Worm (Caenorhabditis elegans): ENCODE data around the gene rbm-39.

Gene rbm-39

DNA sequence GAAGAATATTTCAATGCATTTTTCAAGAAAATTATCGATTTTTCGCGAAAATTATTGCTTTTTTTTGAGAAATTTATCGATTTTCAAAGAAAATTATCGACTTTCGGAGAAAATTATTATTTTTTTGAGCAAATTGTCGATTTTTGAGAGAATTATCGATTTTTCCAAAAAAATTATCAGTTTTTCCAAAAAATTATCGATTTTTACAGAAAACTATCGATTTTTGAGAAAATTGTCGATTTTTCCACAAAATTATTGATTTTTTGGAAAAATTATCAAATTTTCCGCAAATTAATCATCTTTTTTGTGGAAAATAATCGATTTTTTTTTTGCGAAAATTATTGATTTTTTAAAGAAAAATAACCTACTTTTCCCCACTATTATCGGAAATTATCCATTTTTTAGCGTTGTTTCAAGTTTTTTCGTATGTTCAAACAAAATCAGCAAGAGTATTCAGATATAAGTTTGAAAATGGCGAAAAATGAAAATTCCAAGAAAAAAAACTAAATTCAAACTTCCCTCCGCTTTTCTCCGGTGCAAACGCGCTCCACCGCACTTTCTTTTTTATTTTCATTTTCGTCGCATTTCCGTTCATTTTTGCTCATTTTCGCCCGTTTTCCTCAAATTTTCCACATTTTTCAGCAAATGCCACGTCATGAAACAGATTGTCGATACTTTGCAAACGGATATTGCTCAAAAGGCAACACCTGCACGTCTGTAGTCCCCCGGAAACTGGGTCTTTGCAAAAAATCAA, 20.6 kb upstream of the rbm-39 start, which contains the start of gene lep-2:
lep-2 (plus strand) TSS at position 637 of the 754 bp plus-strand sequence.
- TF ChIP-seq lin-15B (tag; optimal IDR thresholded peaks at IDR 0.05) (peak; percentile 40), mdl-1 (tag; optimal IDR thresholded peaks at IDR 0.05) (no peak), nfya-1 (tag; optimal IDR thresholded peaks at IDR 0.05; ENCODE audit: insufficient read depth) (peak; percentile 4), ceh-28 (tag; optimal IDR thresholded peaks at IDR 0.05) (peak; percentile 96)

DNA sequence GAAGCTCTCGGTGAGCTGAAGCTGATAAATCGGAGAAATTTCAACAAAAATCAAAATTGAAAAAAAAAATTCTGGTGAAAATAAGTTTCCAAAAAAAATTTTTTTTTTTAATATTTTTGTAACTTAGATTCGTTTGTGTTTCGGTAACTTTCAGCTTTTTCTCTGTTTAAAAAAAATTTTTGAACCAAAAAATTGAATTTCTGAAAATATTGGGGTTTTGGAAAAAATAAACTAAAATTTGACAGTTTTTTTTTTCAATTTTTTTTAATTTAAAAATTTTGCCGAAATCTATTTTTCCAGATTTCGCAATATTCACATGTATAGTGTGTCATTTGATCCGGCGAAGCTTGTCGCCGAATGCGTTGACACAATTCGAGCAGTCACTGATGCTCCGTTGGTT, 13.5 kb upstream of the rbm-39 start, which contains the start of gene Y55F3AM.5:
Y55F3AM.5 (plus strand) TSS at position 301 of the 400 bp plus-strand sequence.
- TF ChIP-seq lin-15B (tag; optimal IDR thresholded peaks at IDR 0.05) (no peak), hmg-11 (tag; optimal IDR thresholded peaks at IDR 0.05) (no peak), ama-1 (optimal IDR thresholded peaks at IDR 0.05) (no peak), mdl-1 (tag; optimal IDR thresholded peaks at IDR 0.05) (no peak), nfya-1 (tag; optimal IDR thresholded peaks at IDR 0.05; ENCODE audit: insufficient read depth) (no peak), elt-1 (tag; optimal IDR thresholded peaks at IDR 0.05) (no peak), daf-12 (tag; optimal IDR thresholded peaks at IDR 0.05) (no peak), ceh-16 (tag; optimal IDR thresholded peaks at IDR 0.05) (no peak), elt-3 (tag; optimal IDR thresholded peaks at IDR 0.05) (no peak), ceh-82 (tag; optimal IDR thresholded peaks at IDR 0.05) (no peak), nhr-67 (tag; optimal IDR thresholded peaks at IDR 0.05) (no peak), nhr-237 (tag; optimal IDR thresholded peaks at IDR 0.05) (no peak)

DNA sequence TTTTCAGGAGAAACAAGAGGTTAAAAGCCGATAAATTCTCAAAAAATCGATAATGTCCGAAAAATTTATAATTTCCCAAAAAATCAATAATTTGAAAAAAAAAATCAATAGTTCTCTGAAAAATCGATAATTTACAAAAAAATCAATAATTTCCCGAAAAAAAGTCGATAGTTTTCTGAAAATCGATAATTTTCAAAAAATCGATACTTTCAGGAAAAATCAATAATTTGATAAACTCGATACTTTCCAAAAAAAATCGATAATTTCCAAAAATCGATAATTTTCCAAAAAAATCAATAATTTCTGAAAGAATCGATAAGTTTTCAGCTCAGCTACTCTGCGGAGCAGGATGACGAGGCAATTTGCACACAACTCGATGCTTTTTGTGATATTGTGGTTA, 12.7 kb upstream of the rbm-39 start:
- TF ChIP-seq nhr-77 (tag; optimal IDR thresholded peaks at IDR 0.05) (no peak), ceh-28 (tag; optimal IDR thresholded peaks at IDR 0.05) (peak; percentile 99)

DNA sequence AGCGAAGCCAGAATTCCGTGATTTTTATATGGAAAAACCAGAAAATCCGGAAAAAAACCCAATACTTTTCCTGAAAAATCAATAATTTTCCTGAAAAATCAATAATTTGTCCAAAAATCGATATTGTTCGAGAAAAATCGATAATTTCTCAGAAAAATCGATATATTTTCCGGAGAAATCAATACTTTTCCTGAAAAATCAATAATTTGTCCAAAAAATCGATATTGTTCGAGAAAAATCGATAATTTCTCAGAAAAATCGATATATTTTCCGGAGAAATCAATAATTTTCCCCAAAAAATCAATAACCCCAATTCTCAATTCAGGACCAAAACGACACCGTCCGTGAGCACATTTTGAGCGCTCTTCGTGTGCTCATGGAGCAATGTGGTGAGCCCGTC, 12.0 kb upstream of the rbm-39 start:
- TF ChIP-seq ceh-28 (tag; optimal IDR thresholded peaks at IDR 0.05) (peak; percentile 97), nhr-77 (tag; optimal IDR thresholded peaks at IDR 0.05) (no peak)

DNA sequence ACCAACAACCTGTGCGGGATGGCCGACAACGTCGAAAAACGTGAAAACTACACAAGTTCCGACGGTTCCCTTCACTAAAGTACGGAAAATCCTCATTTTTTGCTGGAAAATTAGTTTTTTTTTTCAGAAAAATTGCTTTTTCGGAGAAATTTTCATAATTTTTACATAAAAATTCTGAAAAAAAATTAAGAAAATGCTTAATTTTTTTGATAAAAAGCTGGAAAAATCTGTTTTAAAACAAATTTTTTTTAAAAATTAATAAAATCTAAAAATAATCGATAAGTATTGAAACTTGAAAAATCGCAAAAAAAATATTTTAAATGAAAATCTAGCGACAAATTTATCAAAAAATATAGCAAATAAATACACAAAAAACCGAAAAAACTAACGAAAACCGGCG, 6.7 kb upstream of the rbm-39 start, which contains the start of gene immp-2:
immp-2 (minus strand) TSS at position 101 of the 400 bp plus-strand sequence.
- no peak for TF ChIP-seq elt-2 (tag; optimal IDR thresholded peaks at IDR 0.05)
- no peak for TF ChIP-seq ceh-28 (tag; optimal IDR thresholded peaks at IDR 0.05)

DNA sequence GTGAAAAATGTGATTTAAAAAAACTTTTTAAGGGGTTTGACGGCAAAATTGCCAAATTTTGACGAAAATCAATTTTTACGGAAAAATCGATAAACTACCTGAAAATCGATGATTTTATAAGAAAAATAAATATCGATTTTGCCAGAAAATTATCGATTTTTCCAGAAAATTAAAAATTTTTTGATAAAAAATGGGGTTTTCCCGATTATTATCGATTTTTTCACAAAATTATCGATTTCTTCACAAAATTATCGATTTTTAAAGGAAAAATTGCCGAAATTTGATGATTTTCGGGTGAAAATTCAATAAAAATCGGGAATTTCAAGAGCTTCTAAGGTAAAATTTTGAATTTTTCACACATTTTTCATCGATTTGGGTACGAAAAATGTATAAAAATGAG, 5.8 kb upstream of the rbm-39 start:
- TF ChIP-seq nhr-12 (tag; optimal IDR thresholded peaks at IDR 0.05) (no peak), ceh-28 (tag; optimal IDR thresholded peaks at IDR 0.05) (peak; percentile 90)

DNA sequence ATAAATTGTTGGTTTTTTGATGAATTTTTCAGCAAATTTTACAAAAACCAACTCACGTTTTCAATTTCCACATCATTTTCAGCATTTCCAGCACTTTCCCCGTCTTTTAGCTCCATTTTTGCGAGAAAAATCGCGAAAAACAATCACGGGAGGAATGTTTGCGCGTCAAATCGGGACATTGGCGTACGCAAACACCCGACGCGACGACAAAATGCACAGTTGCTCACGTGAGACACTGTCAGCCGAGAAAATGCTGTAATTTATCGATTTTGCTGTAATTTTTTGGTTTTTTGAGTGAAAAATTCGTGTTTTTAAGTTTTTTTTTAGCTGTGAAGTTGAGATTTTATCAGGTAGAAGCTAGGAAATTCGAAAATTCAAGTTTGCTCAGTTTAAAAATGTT, 2.9 kb upstream of the rbm-39 start, which contains the start of gene Y55F3AM.9:
Y55F3AM.9 (minus strand) TSS at position 189 of the 400 bp plus-strand sequence.
- peak; percentile 47 for TF ChIP-seq ceh-28 (tag; optimal IDR thresholded peaks at IDR 0.05)
- peak; percentile 66 for TF ChIP-seq egl-5 (tag; optimal IDR thresholded peaks at IDR 0.05)
- TF ChIP-seq pha-4 (tag; optimal IDR thresholded peaks at IDR 0.05), result peak; percentile 48
- no peak for TF ChIP-seq snpc-4 (tag; optimal IDR thresholded peaks at IDR 0.05)
- no peak for TF ChIP-seq sea-2 (GFP tag; optimal IDR thresholded peaks at IDR 0.05)
- peak; percentile 58 for TF ChIP-seq lin-15B (tag; optimal IDR thresholded peaks at IDR 0.05)
- no peak for TF ChIP-seq daf-12 (tag; optimal IDR thresholded peaks at IDR 0.05)
- peak; percentile 42 for TF ChIP-seq nfya-1 (tag; optimal IDR thresholded peaks at IDR 0.05; ENCODE audit: insufficient read depth)

DNA sequence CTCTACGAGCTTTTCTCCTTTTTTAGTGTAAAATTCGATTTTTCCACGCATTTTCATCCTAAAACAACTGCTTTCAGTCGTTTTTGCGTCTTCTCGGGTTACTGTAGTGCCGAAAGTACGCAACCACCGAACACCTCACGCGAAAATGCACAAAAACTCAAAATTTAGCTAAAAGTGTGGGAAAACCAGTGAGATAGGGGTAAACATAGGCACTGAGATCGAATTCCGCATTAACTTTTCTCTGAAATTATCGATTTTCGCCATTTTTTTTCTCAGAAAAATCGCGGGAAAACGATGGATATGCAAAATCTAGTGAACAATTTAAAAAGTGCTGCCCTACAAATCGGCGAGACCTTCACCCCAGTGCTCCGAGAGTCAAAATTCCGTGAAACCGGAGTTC, 2.2 kb upstream of the rbm-39 start, which contains the start of gene atg-3:
atg-3 (plus strand) TSS at position 301 of the 400 bp plus-strand sequence.
- no peak for TF ChIP-seq R02D3.7 (tag; optimal IDR thresholded peaks at IDR 0.05)
- no peak for TF ChIP-seq ceh-28 (tag; optimal IDR thresholded peaks at IDR 0.05)
- TF ChIP-seq elt-1 (tag; optimal IDR thresholded peaks at IDR 0.05), result no peak
- TF ChIP-seq tbx-2 (tag; optimal IDR thresholded peaks at IDR 0.05), result no peak
- no peak for TF ChIP-seq nhr-28 (tag; optimal IDR thresholded peaks at IDR 0.05)
- TF ChIP-seq ztf-11 (tag; optimal IDR thresholded peaks at IDR 0.05), result no peak
- no peak for TF ChIP-seq ama-1 (optimal IDR thresholded peaks at IDR 0.05)
- TF ChIP-seq nhr-77 (tag; optimal IDR thresholded peaks at IDR 0.05), result no peak
- no peak for TF ChIP-seq ztf-4 (tag; optimal IDR thresholded peaks at IDR 0.05)
- no peak for TF ChIP-seq egl-27 (tag; optimal IDR thresholded peaks at IDR 0.05)
- no peak for TF ChIP-seq elt-2 (tag; optimal IDR thresholded peaks at IDR 0.05)
- no peak for TF ChIP-seq daf-12 (tag; optimal IDR thresholded peaks at IDR 0.05)
- TF ChIP-seq egl-5 (tag; optimal IDR thresholded peaks at IDR 0.05), result no peak
- TF ChIP-seq nhr-67 (tag; optimal IDR thresholded peaks at IDR 0.05), result no peak
- no peak for TF ChIP-seq nhr-76 (tag; optimal IDR thresholded peaks at IDR 0.05)
- TF ChIP-seq nhr-25 (tag; optimal IDR thresholded peaks at IDR 0.05), result no peak
- no peak for TF ChIP-seq zag-1 (tag; optimal IDR thresholded peaks at IDR 0.05)
- no peak for TF ChIP-seq eor-1 (tag; optimal IDR thresholded peaks at IDR 0.05)
- no peak for TF ChIP-seq nhr-12 (tag; optimal IDR thresholded peaks at IDR 0.05)
- no peak for TF ChIP-seq mml-1 (tag; optimal IDR thresholded peaks at IDR 0.05)

Measured in whole organism, L3 larva.